Worm (Caenorhabditis elegans): ENCODE data around the gene tyr-2.

The tyr-2 gene

ce11 chrIII:13716831-13717230 is 27.2 kb upstream of the tyr-2 start:
- no peak for TF ChIP-seq tbx-2 (tag; optimal IDR thresholded peaks at IDR 0.05)
- no peak for TF ChIP-seq nhr-11 (tag; optimal IDR thresholded peaks at IDR 0.05)
- no peak for TF ChIP-seq pha-4 (tag; optimal IDR thresholded peaks at IDR 0.05)
- no peak for TF ChIP-seq zag-1 (tag; optimal IDR thresholded peaks at IDR 0.05)
- no peak for TF ChIP-seq nhr-76 (tag; optimal IDR thresholded peaks at IDR 0.05)
- no peak for TF ChIP-seq hmg-11 (tag; optimal IDR thresholded peaks at IDR 0.05)
- TF ChIP-seq aly-2 (tag; optimal IDR thresholded peaks at IDR 0.05): no peak
- TF ChIP-seq lin-39 (tag; optimal IDR thresholded peaks at IDR 0.05): no peak
- no peak for TF ChIP-seq skn-1 (tag; optimal IDR thresholded peaks at IDR 0.05)
- no peak for TF ChIP-seq mdl-1 (tag; optimal IDR thresholded peaks at IDR 0.05)
- TF ChIP-seq nhr-43 (tag; optimal IDR thresholded peaks at IDR 0.05; ENCODE audit: poor library complexity, severe bottlenecking): no peak

ce11 chrIII:13717505-13717904 is 26.5 kb upstream of the tyr-2 start:
- no peak for TF ChIP-seq ceh-9 (tag; optimal IDR thresholded peaks at IDR 0.05)
- peak; percentile 33 for TF ChIP-seq jun-1 (tag; optimal IDR thresholded peaks at IDR 0.05)
- no peak for TF ChIP-seq nhr-67 (tag; optimal IDR thresholded peaks at IDR 0.05)
- TF ChIP-seq pqm-1 (tag; optimal IDR thresholded peaks at IDR 0.05): no peak
- TF ChIP-seq tbx-2 (tag; optimal IDR thresholded peaks at IDR 0.05): no peak
- peak; percentile 79 for TF ChIP-seq nfya-1 (tag; optimal IDR thresholded peaks at IDR 0.05; ENCODE audit: insufficient read depth)
- peak; percentile 26 for TF ChIP-seq lsy-12 (tag; optimal IDR thresholded peaks at IDR 0.05)
- no peak for TF ChIP-seq mdl-1 (tag; optimal IDR thresholded peaks at IDR 0.05)
- TF ChIP-seq unc-39 (tag; optimal IDR thresholded peaks at IDR 0.05): no peak
- TF ChIP-seq hmg-11 (tag; optimal IDR thresholded peaks at IDR 0.05): peak; percentile 74
- peak; percentile 9 for TF ChIP-seq ama-1 (optimal IDR thresholded peaks at IDR 0.05)
- TF ChIP-seq egl-5 (tag; optimal IDR thresholded peaks at IDR 0.05): peak; percentile 53
- no peak for TF ChIP-seq zag-1 (tag; optimal IDR thresholded peaks at IDR 0.05)
- no peak for TF ChIP-seq ZK546.5 (tag; optimal IDR thresholded peaks at IDR 0.05)
- TF ChIP-seq elt-1 (tag; optimal IDR thresholded peaks at IDR 0.05): no peak
- TF ChIP-seq ceh-16 (tag; optimal IDR thresholded peaks at IDR 0.05): no peak
- TF ChIP-seq fkh-10 (GFP tag; optimal IDR thresholded peaks at IDR 0.05): no peak
- no peak for TF ChIP-seq nhr-237 (tag; optimal IDR thresholded peaks at IDR 0.05)
- no peak for TF ChIP-seq elt-2 (tag; optimal IDR thresholded peaks at IDR 0.05)
- peak; percentile 40 for TF ChIP-seq nhr-43 (tag; optimal IDR thresholded peaks at IDR 0.05; ENCODE audit: poor library complexity, severe bottlenecking)
- TF ChIP-seq ztf-4 (tag; optimal IDR thresholded peaks at IDR 0.05): no peak
- no peak for TF ChIP-seq mml-1 (tag; optimal IDR thresholded peaks at IDR 0.05)
- TF ChIP-seq fkh-2 (tag; optimal IDR thresholded peaks at IDR 0.05): no peak
- TF ChIP-seq fos-1 (tag; optimal IDR thresholded peaks at IDR 0.05): no peak
- no peak for TF ChIP-seq ceh-82 (tag; optimal IDR thresholded peaks at IDR 0.05)
- TF ChIP-seq aly-2 (tag; optimal IDR thresholded peaks at IDR 0.05): no peak
- no peak for TF ChIP-seq snpc-4 (tag; optimal IDR thresholded peaks at IDR 0.05)
- TF ChIP-seq daf-12 (tag; optimal IDR thresholded peaks at IDR 0.05): no peak
- no peak for TF ChIP-seq ztf-11 (tag; optimal IDR thresholded peaks at IDR 0.05)
- TF ChIP-seq nhr-11 (tag; optimal IDR thresholded peaks at IDR 0.05): no peak
- TF ChIP-seq lin-39 (tag; optimal IDR thresholded peaks at IDR 0.05): peak; percentile 73
- TF ChIP-seq egl-27 (tag; optimal IDR thresholded peaks at IDR 0.05): no peak
- no peak for TF ChIP-seq sea-2 (GFP tag; optimal IDR thresholded peaks at IDR 0.05)
- TF ChIP-seq nhr-25 (tag; optimal IDR thresholded peaks at IDR 0.05): peak; percentile 93
- TF ChIP-seq R02D3.7 (tag; optimal IDR thresholded peaks at IDR 0.05): no peak
- peak; percentile 27 for TF ChIP-seq lin-15B (tag; optimal IDR thresholded peaks at IDR 0.05)
- TF ChIP-seq elt-3 (tag; optimal IDR thresholded peaks at IDR 0.05): no peak
- peak; percentile 72 for TF ChIP-seq pha-4 (tag; optimal IDR thresholded peaks at IDR 0.05)
- TF ChIP-seq nhr-12 (tag; optimal IDR thresholded peaks at IDR 0.05): no peak
- no peak for TF ChIP-seq ceh-28 (tag; optimal IDR thresholded peaks at IDR 0.05)
- TF ChIP-seq nhr-23 (tag; optimal IDR thresholded peaks at IDR 0.05): peak; percentile 66
